Worm (Caenorhabditis elegans) whole organism, midembryonic: Measurements from ENCODE around the gene F38B7.10.

Experiments
- T22C8.4 ChIP-seq: fragments of 200-800 bp; sonication (Bioruptor generic); IDR thresholded peaks from 2 replicates; pipeline ENCODE4 v1.3.6; 2022; ENCODE audit warnings: missing genetic modification characterization, missing compliant biosample characterization
- tab-1 ChIP-seq: fragments of 200-800 bp; sonication (Bioruptor generic); IDR thresholded peaks from 2 replicates; pipeline ENCODE4 v1.3.6; 2022; ENCODE audit warnings: missing genetic modification characterization, missing compliant biosample characterization
- ztf-29 ChIP-seq: fragments of 200-800 bp; sonication (Bioruptor generic); IDR thresholded peaks from 2 replicates; pipeline ENCODE4 v1.3.6; 2022; ENCODE audit warnings: missing genetic modification reagents, missing genetic modification characterization, missing compliant biosample characterization

DNA sequence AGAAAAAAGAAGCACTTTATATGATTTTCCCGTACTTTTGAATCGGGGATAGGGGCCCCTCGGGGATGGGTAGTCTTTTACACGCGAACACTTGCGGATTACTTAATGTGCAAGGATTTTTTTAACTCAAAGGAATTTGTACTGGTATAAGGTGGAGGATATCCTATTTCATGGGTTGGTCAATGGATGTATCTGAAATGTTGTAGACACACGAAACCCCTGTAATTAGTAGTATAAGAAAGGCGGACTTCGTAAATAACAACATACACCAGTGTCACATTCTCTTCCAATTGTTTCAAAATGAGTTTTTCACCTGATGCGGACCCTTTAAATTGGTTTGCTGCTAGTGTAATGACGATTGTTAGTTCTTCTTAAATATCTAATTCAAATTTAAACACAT lies 48.1 kb downstream of the F38B7.10 start, which contains the start of gene srx-80:
- no peak for TF ChIP-seq tab-1 (GFP tag; lab: Robert Waterston, UW)
- no peak for TF ChIP-seq ztf-29
- no peak for TF ChIP-seq T22C8.4 (GFP tag; lab: Robert Waterston, UW)
